Worm (Caenorhabditis elegans) whole organism, L4 larva: Measurements from ENCODE around the gene nhr-161.

ENCODE experiments used
- R02D3.7 ChIP-seq: fragments of 150-350 bp; sonication (generic microtip); optimal IDR thresholded peaks from 3 replicates; lab custom pipeline; 2014; ENCODE audit warnings: missing biosample characterization, missing genetic modification characterization
- ama-1 ChIP-seq: fragments of 150-350 bp; optimal IDR thresholded peaks from 2 replicates; lab custom pipeline; 2014; ENCODE audit warnings: inconsistent platforms, mixed read lengths
- lsy-2 ChIP-seq, 2 experiments: fragments of 150-350 bp in 1 of 2; sonication (generic microtip) in 1 of 2; optimal IDR thresholded peaks; 2 replicates each; lab custom pipeline; 2014 to 2017; ENCODE audit warnings: missing biosample characterization in 2 of 2, missing genetic modification characterization in 2 of 2
- zip-2 ChIP-seq: fragments of 150-350 bp; optimal IDR thresholded peaks from 2 replicates; lab custom pipeline; 2014; ENCODE audit warnings: missing biosample characterization, missing genetic modification characterization

- TF ChIP-seq ama-1 (lab: Kevin White, UChicago) (no peak), lsy-2 (tag; optimal IDR thresholded peaks at IDR 0.05; lab: Kevin White, UChicago) (no peak), R02D3.7 (tag; lab: Kevin White, UChicago) (no peak), zip-2 (tag; lab: Kevin White, UChicago) (no peak)
These were observed 21.1 kb upstream of the nhr-161 start, which contains the start of gene srab-4 for ce11 chrV:7003850-7004249.
